Worm (Caenorhabditis elegans) whole organism, late embryonic: ENCODE results near the gene C49A9.2.

ENCODE experiments used
- C08G9.2 ChIP-seq: sonication (generic microtip); optimal IDR thresholded peaks from 2 replicates; lab custom pipeline; 2016; ENCODE audit warnings: mild to moderate bottlenecking, missing genetic modification characterization, moderate library complexity, missing compliant biosample characterization
- C38D4.7 ChIP-seq: fragments of 200-800 bp; sonication (Bioruptor generic); optimal IDR thresholded peaks from 2 replicates; lab custom pipeline; 2018; ENCODE audit warnings: mild to moderate bottlenecking, missing genetic modification characterization, moderate library complexity, missing compliant biosample characterization
- Y22D7AL.16 ChIP-seq: sonication (generic microtip); optimal IDR thresholded peaks from 2 replicates; lab custom pipeline; 2016; ENCODE audit warnings: missing genetic modification characterization, missing compliant biosample characterization
- ahr-1 ChIP-seq: sonication (generic microtip); optimal IDR thresholded peaks from 2 replicates; lab custom pipeline; 2016; ENCODE audit warnings: missing genetic modification characterization, missing compliant biosample characterization
- ceh-18 ChIP-seq: sonication (generic microtip); optimal IDR thresholded peaks from 2 replicates; lab custom pipeline; 2016; ENCODE audit warnings: missing genetic modification characterization, missing compliant biosample characterization
- ceh-19 ChIP-seq: fragments of 200-800 bp; sonication (Bioruptor generic); optimal IDR thresholded peaks from 2 replicates; lab custom pipeline; 2018; ENCODE audit warnings: mild to moderate bottlenecking, missing genetic modification characterization, missing compliant biosample characterization
- ceh-2 ChIP-seq: sonication (generic microtip); optimal IDR thresholded peaks from 2 replicates; lab custom pipeline; 2016; ENCODE audit warnings: missing genotype, missing genetic modification characterization, missing compliant biosample characterization
- ceh-22 ChIP-seq: sonication (generic microtip); optimal IDR thresholded peaks from 2 replicates; lab custom pipeline; 2017; ENCODE audit warnings: missing biosample characterization, missing genetic modification characterization
- ceh-30 ChIP-seq: fragments of 150-350 bp; optimal IDR thresholded peaks from 2 replicates; lab custom pipeline; 2014; ENCODE audit warnings: missing biosample characterization, missing genetic modification characterization
- ceh-31 ChIP-seq: sonication (generic microtip); optimal IDR thresholded peaks from 2 replicates; lab custom pipeline; 2016; ENCODE audit warnings: missing genetic modification characterization, missing compliant biosample characterization
- elt-4 ChIP-seq: sonication (generic microtip); optimal IDR thresholded peaks from 2 replicates; lab custom pipeline; 2016; ENCODE audit warnings: missing genetic modification characterization, missing compliant biosample characterization
- ets-4 ChIP-seq: sonication (generic microtip); optimal IDR thresholded peaks from 2 replicates; lab custom pipeline; 2016; ENCODE audit warnings: missing genetic modification characterization, missing compliant biosample characterization
- eyg-1 ChIP-seq: sonication (generic microtip); optimal IDR thresholded peaks from 2 replicates; lab custom pipeline; 2016; ENCODE audit warnings: missing genotype, missing genetic modification characterization, missing compliant biosample characterization
- hlh-13 ChIP-seq: fragments of 200-800 bp; sonication (Bioruptor generic); optimal IDR thresholded peaks from 2 replicates; lab custom pipeline; 2018; ENCODE audit warnings: mild to moderate bottlenecking, missing genetic modification characterization, missing compliant biosample characterization
- hlh-30 ChIP-seq: sonication (generic microtip); optimal IDR thresholded peaks from 2 replicates; lab custom pipeline; 2017; ENCODE audit warnings: antibody characterized with exemption, missing genetic modification characterization, missing compliant biosample characterization; ENCODE audit not compliant: insufficient read depth
- lim-6 ChIP-seq: sonication (generic microtip); optimal IDR thresholded peaks from 2 replicates; lab custom pipeline; 2016; ENCODE audit warnings: missing genetic modification characterization, missing compliant biosample characterization
- lin-11 ChIP-seq: fragments of 200-800 bp; sonication (Bioruptor generic); optimal IDR thresholded peaks from 2 replicates; lab custom pipeline; 2018; ENCODE audit warnings: mild to moderate bottlenecking, missing genetic modification characterization, missing compliant biosample characterization
- madf-2 ChIP-seq: sonication (generic microtip); optimal IDR thresholded peaks from 2 replicates; lab custom pipeline; 2017; ENCODE audit warnings: missing genetic modification characterization, missing compliant biosample characterization
- mec-3 ChIP-seq: sonication (generic microtip); optimal IDR thresholded peaks from 2 replicates; lab custom pipeline; 2016; ENCODE audit warnings: borderline replicate concordance, missing genetic modification characterization, missing compliant biosample characterization
- nhr-11 ChIP-seq: fragments of 150-350 bp; optimal IDR thresholded peaks from 2 replicates; lab custom pipeline; 2014; ENCODE audit warnings: missing biosample characterization, missing genetic modification characterization
- npax-4 ChIP-seq: sonication (generic microtip); optimal IDR thresholded peaks from 2 replicates; lab custom pipeline; 2016; ENCODE audit warnings: missing genetic modification characterization, missing compliant biosample characterization
- pha-2 ChIP-seq: sonication (generic microtip); optimal IDR thresholded peaks from 2 replicates; lab custom pipeline; 2017; ENCODE audit warnings: mild to moderate bottlenecking, missing genetic modification characterization, missing compliant biosample characterization
- pha-4 ChIP-seq: fragments of 150-350 bp; optimal IDR thresholded peaks from 2 replicates; lab custom pipeline; 2018; ENCODE audit warnings: missing biosample characterization, missing genetic modification reagents, missing genetic modification characterization
- ref-2 ChIP-seq: sonication (generic microtip); optimal IDR thresholded peaks from 2 replicates; lab custom pipeline; 2016; ENCODE audit warnings: missing genetic modification characterization, missing compliant biosample characterization
- sox-2 ChIP-seq: fragments of 200-800 bp; sonication (Bioruptor generic); IDR thresholded peaks from 2 replicates; pipeline ENCODE4 v1.3.6; 2022; ENCODE audit warnings: missing genetic modification reagents, missing genetic modification characterization, missing compliant biosample characterization
- sox-4 ChIP-seq: sonication (generic microtip); optimal IDR thresholded peaks from 2 replicates; lab custom pipeline; 2017; ENCODE audit warnings: mild to moderate bottlenecking, missing genetic modification characterization, inconsistent platforms, missing compliant biosample characterization
- tbx-2 ChIP-seq: sonication (generic microtip); optimal IDR thresholded peaks from 2 replicates; lab custom pipeline; 2016; ENCODE audit warnings: missing genetic modification characterization, missing compliant biosample characterization
- tbx-7 ChIP-seq: sonication (generic microtip); optimal IDR thresholded peaks from 2 replicates; lab custom pipeline; 2016; ENCODE audit warnings: missing genotype, missing genetic modification characterization, missing compliant biosample characterization
- unc-55 ChIP-seq: sonication (generic microtip); optimal IDR thresholded peaks from 2 replicates; lab custom pipeline; 2017; ENCODE audit warnings: missing biosample characterization, missing genetic modification reagents, missing genetic modification characterization
- ztf-16 ChIP-seq: sonication (generic microtip); optimal IDR thresholded peaks from 2 replicates; lab custom pipeline; 2017; ENCODE audit warnings: missing genetic modification characterization, missing compliant biosample characterization

C49A9.2 gene

ce11 chrIV:6219429-6219828 is 5.8 kb upstream of the C49A9.2 start, which contains the start of gene C49A9.4:
C49A9.4 (plus strand) TSS chrIV:6219693.
- TF ChIP-seq nhr-11 (tag; lab: Kevin White, UChicago) (no peak), C38D4.7 (GFP tag; lab: Kevin White, UChicago) (no peak), tbx-2 (tag; lab: Kevin White, UChicago) (no peak), ahr-1 (no peak), sox-2 (no peak), tbx-7 (tag; lab: Kevin White, UChicago) (no peak)

- TF ChIP-seq sox-4 (tag; lab: Kevin White, UChicago) (no peak), elt-4 (tag; lab: Kevin White, UChicago) (no peak), ceh-2 (tag; lab: Kevin White, UChicago) (no peak), mec-3 (no peak), sox-2 (no peak), lin-11 (tag; lab: Kevin White, UChicago) (no peak), pha-2 (tag; lab: Kevin White, UChicago) (no peak), eyg-1 (no peak)
Observed at ce11 chrIV:6221878-6222277, 3.4 kb upstream of the C49A9.2 start, which contains the start of gene C49A9.3. C49A9.3 (plus strand) TSS chrIV:6222089.

- TF ChIP-seq ceh-19 (GFP tag; lab: Kevin White, UChicago) (no peak), C08G9.2 (tag; lab: Kevin White, UChicago) (no peak), pha-4 (tag; lab: Kevin White, UChicago) (no peak), ceh-2 (tag; lab: Kevin White, UChicago) (no peak), ref-2 (tag; lab: Kevin White, UChicago) (no peak), ceh-30 (tag; lab: Kevin White, UChicago) (no peak), pha-2 (tag; lab: Kevin White, UChicago) (no peak), hlh-13 (GFP tag; lab: Kevin White, UChicago) (no peak), sox-4 (tag; lab: Kevin White, UChicago) (no peak), ceh-18 (tag; lab: Kevin White, UChicago) (no peak), tbx-2 (tag; lab: Kevin White, UChicago) (no peak)
- TF ChIP-seq, all 69 proteins: peak for 0
Observed at ce11 chrIV:6227974-6228373, 2.7 kb downstream of the C49A9.2 start, which contains the start of gene C49A9.1. C49A9.1 (plus strand) TSS chrIV:6228190.

- TF ChIP-seq ets-4 (tag; lab: Kevin White, UChicago) (no peak), npax-4 (tag; lab: Kevin White, UChicago) (no peak), unc-55 (GFP tag; lab: Kevin White, UChicago) (no peak), hlh-30 (tag; lab: Kevin White, UChicago) (no peak), ztf-16 (tag; lab: Kevin White, UChicago) (no peak)
Observed at ce11 chrIV:6230560-6231073, 5.4 kb downstream of the C49A9.2 start, which contains the start of gene F58F9.4. F58F9.4 (plus strand) TSS chrIV:6231023.

- TF ChIP-seq madf-2 (tag; lab: Kevin White, UChicago): no peak
- TF ChIP-seq ceh-22 (tag; lab: Kevin White, UChicago): no peak
- TF ChIP-seq Y22D7AL.16 (tag; lab: Kevin White, UChicago): no peak
- no peak for TF ChIP-seq lim-6 (tag; lab: Kevin White, UChicago)
- TF ChIP-seq hlh-13 (GFP tag; lab: Kevin White, UChicago): no peak
- TF ChIP-seq ceh-30 (tag; lab: Kevin White, UChicago): no peak
Observed at ce11 chrIV:6232769-6233290, 7.6 kb downstream of the C49A9.2 start, which contains the start of gene F58F9.3. F58F9.3 (plus strand) TSS chrIV:6233240.

- TF ChIP-seq ceh-31 (tag; lab: Kevin White, UChicago): no peak
- TF ChIP-seq, all 69 proteins: peak for 0
Observed at ce11 chrIV:6237508-6238227, 12.4 kb downstream of the C49A9.2 start, which contains the start of the genes F58F9.6 and F58F9.8. F58F9.6 (minus strand) TSS chrIV:6237608. F58F9.8 (plus strand) TSS chrIV:6238177.
